In genomic region chr2L:5296672-5297288, dm6 we compare ENCODE assay signal across 6 fruit fly cellular contexts.
TF ChIP-seq lines count a peak whose summit lies in the region.

No protein-coding gene starts in this region.

- TF ChIP-seq CTCF in whole organism, embryonic (GFP tag; optimal IDR thresholded peaks at IDR 0.05; lab: Kevin White, UChicago): no peak

TF ChIP-seq in whole organism, 6 proteins besides CTCF, POLR2A, EP300 and RAD21:
- peak; percentile 82 for TF ChIP-seq Dll (optimal IDR thresholded peaks at IDR 0.05; lab: Kevin White, UChicago)
- no peak for TF ChIP-seq psq (optimal IDR thresholded peaks at IDR 0.05; lab: Kevin White, UChicago)
- no peak for TF ChIP-seq pan (optimal IDR thresholded peaks at IDR 0.05; lab: Kevin White, UChicago)
- no peak for TF ChIP-seq CG8478 (optimal IDR thresholded peaks at IDR 0.05; lab: Kevin White, UChicago)
- TF ChIP-seq usp (GFP tag; optimal IDR thresholded peaks at IDR 0.05; lab: Kevin White, UChicago): no peak
- TF ChIP-seq EcR (GFP tag; optimal IDR thresholded peaks at IDR 0.05; lab: Kevin White, UChicago): peak in 1 of 2 experiments; percentile 25

TF ChIP-seq in whole organism, adult, 20 proteins besides CTCF, POLR2A, EP300 and RAD21:
- TF ChIP-seq tj (GFP tag; optimal IDR thresholded peaks at IDR 0.05; lab: Kevin White, UChicago) (peak; percentile 54), Hr96 (GFP tag; optimal IDR thresholded peaks at IDR 0.05; lab: Kevin White, UChicago) (no peak)

TF ChIP-seq in whole organism, embryonic, 481 proteins besides CTCF, POLR2A, EP300 and RAD21 (continues in another document):
- TF ChIP-seq rib (GFP tag; IDR thresholded peaks at IDR 0.05; lab: Robert Waterston, UW) (0 out of 2 replicates have a peak, but pooled peaks have one; percentile 43), Oli (tag; optimal IDR thresholded peaks at IDR 0.05; lab: Kevin White, UChicago) (peak; percentile 52), trem (tag; optimal IDR thresholded peaks at IDR 0.05; lab: Kevin White, UChicago) (peak; percentile 43), tin (GFP tag; optimal IDR thresholded peaks at IDR 0.05; lab: Kevin White, UChicago) (peak; percentile 1), Blimp-1 (GFP tag; optimal IDR thresholded peaks at IDR 0.05; lab: Kevin White, UChicago) (peak; percentile 72), CG12391 (tag; optimal IDR thresholded peaks at IDR 0.05; lab: Kevin White, UChicago) (peak; percentile 6), dmrt11E (tag; optimal IDR thresholded peaks at IDR 0.05; lab: Kevin White, UChicago) (peak; percentile 14), Optix (GFP tag; IDR thresholded peaks at IDR 0.05; lab: Robert Waterston, UW) (no peak), Med (GFP tag; lab: Kevin White, UChicago) (peak; percentile 46), CoRest (tag; optimal IDR thresholded peaks at IDR 0.05; lab: Kevin White, UChicago) (peak; percentile 35), scrt (GFP tag; optimal IDR thresholded peaks at IDR 0.05; lab: Kevin White, UChicago) (no peak), CG2678 (tag; optimal IDR thresholded peaks at IDR 0.05; lab: Kevin White, UChicago) (peak; percentile 36), NFAT (GFP tag; IDR thresholded peaks at IDR 0.05; lab: Robert Waterston, UW) (no peak), CG2712 (tag; optimal IDR thresholded peaks at IDR 0.05; lab: Kevin White, UChicago) (peak; percentile 66), Asciz (GFP tag; optimal IDR thresholded peaks at IDR 0.05; lab: Kevin White, UChicago) (peak; percentile 22), CG13424 (tag; optimal IDR thresholded peaks at IDR 0.05; lab: Kevin White, UChicago) (peak; percentile 11), CG30403 (GFP tag; optimal IDR thresholded peaks at IDR 0.05; lab: Kevin White, UChicago) (peak; percentile 29), CG6654 (GFP tag; optimal IDR thresholded peaks at IDR 0.05; lab: Kevin White, UChicago) (peak; percentile 29), CG8388 (GFP tag; optimal IDR thresholded peaks at IDR 0.05; lab: Kevin White, UChicago) (peak; percentile 26), CG9215 (GFP tag; IDR thresholded peaks at IDR 0.05; lab: Robert Waterston, UW) (no peak), CG14710 (tag; optimal IDR thresholded peaks at IDR 0.05; lab: Kevin White, UChicago) (peak; percentile 61)

TF ChIP-seq in whole organism, prepupa, 60 proteins besides CTCF, POLR2A, EP300 and RAD21 (continues in another document):
- TF ChIP-seq lz (GFP tag; optimal IDR thresholded peaks at IDR 0.05; lab: Kevin White, UChicago) (peak; percentile 55), Ets96B (tag; optimal IDR thresholded peaks at IDR 0.05; lab: Kevin White, UChicago) (peak; percentile 94), CG10669 (GFP tag; optimal IDR thresholded peaks at IDR 0.05; lab: Kevin White, UChicago) (peak; percentile 95), dac (GFP tag; optimal IDR thresholded peaks at IDR 0.05; lab: Kevin White, UChicago) (peak; percentile 47), eg (GFP tag; IDR thresholded peaks at IDR 0.05; lab: Robert Waterston, UW) (0 out of 3 replicates have a peak, but pooled peaks have one; percentile 52), net (GFP tag; optimal IDR thresholded peaks at IDR 0.05; lab: Kevin White, UChicago) (peak; percentile 71), fd85E (GFP tag; optimal IDR thresholded peaks at IDR 0.05; lab: Kevin White, UChicago) (no peak), CG7368 (GFP tag; optimal IDR thresholded peaks at IDR 0.05; lab: Kevin White, UChicago) (peak; percentile 73), CG10631 (GFP tag; optimal IDR thresholded peaks at IDR 0.05; lab: Kevin White, UChicago) (peak; percentile 85), salr (GFP tag; optimal IDR thresholded peaks at IDR 0.05; lab: Kevin White, UChicago) (peak; percentile 68 to 87), CG3919 (GFP tag; optimal IDR thresholded peaks at IDR 0.05; lab: Kevin White, UChicago) (peak; percentile 90), CG6792 (GFP tag; optimal IDR thresholded peaks at IDR 0.05; lab: Kevin White, UChicago) (peak; percentile 72), CG6276 (GFP tag; optimal IDR thresholded peaks at IDR 0.05; lab: Kevin White, UChicago) (peak; percentile 46), spab (GFP tag; optimal IDR thresholded peaks at IDR 0.05; lab: Kevin White, UChicago) (peak; percentile 93), vri (GFP tag; optimal IDR thresholded peaks at IDR 0.05; lab: Kevin White, UChicago) (no peak), ss (GFP tag; optimal IDR thresholded peaks at IDR 0.05; lab: Kevin White, UChicago) (peak; percentile 89 to 93), Sox15 (GFP tag; optimal IDR thresholded peaks at IDR 0.05; lab: Kevin White, UChicago) (peak; percentile 47), Eip78C (GFP tag; lab: Kevin White, UChicago) (peak; percentile 98), Gug (GFP tag; IDR thresholded peaks at IDR 0.05; lab: Robert Waterston, UW) (peak; percentile 43), Lpt (GFP tag; optimal IDR thresholded peaks at IDR 0.05; lab: Kevin White, UChicago) (peak; percentile 64), CG6163 (GFP tag; IDR thresholded peaks at IDR 0.05; lab: Robert Waterston, UW) (peak; percentile 76), Sox102F (GFP tag; optimal IDR thresholded peaks at IDR 0.05; lab: Kevin White, UChicago) (peak; percentile 39)

TF ChIP-seq in whole organism, pupa, 21 proteins besides CTCF, POLR2A, EP300 and RAD21:
- TF ChIP-seq rn (GFP tag; IDR thresholded peaks at IDR 0.05; lab: Robert Waterston, UW): 0 out of 2 replicates have a peak, but pooled peaks have one; percentile 16
- TF ChIP-seq CG15710 (tag; optimal IDR thresholded peaks at IDR 0.05; lab: Kevin White, UChicago): peak; percentile 91
- TF ChIP-seq CG12605 (GFP tag; IDR thresholded peaks at IDR 0.05; lab: Robert Waterston, UW): no peak
- no peak for TF ChIP-seq Ets98B (GFP tag; IDR thresholded peaks at IDR 0.05; lab: Robert Waterston, UW)
- TF ChIP-seq gl (tag; optimal IDR thresholded peaks at IDR 0.05; lab: Kevin White, UChicago): peak; percentile 86
- TF ChIP-seq CG32121 (GFP tag; IDR thresholded peaks at IDR 0.05; lab: Robert Waterston, UW): no peak
- no peak for TF ChIP-seq CG10348 (GFP tag; IDR thresholded peaks at IDR 0.05; lab: Robert Waterston, UW)
- peak; percentile 83 for TF ChIP-seq EcR (GFP tag; optimal IDR thresholded peaks at IDR 0.05; lab: Kevin White, UChicago)
- peak; percentile 96 for TF ChIP-seq CG8159 (tag; optimal IDR thresholded peaks at IDR 0.05; lab: Kevin White, UChicago)
- no peak for TF ChIP-seq Snoo (tag; optimal IDR thresholded peaks at IDR 0.05; lab: Kevin White, UChicago)
- peak; percentile 78 for TF ChIP-seq Pif1B (GFP tag; optimal IDR thresholded peaks at IDR 0.05; lab: Kevin White, UChicago)
- TF ChIP-seq CG17806 (tag; optimal IDR thresholded peaks at IDR 0.05; lab: Kevin White, UChicago): peak; percentile 94
- peak; percentile 88 for TF ChIP-seq CG8301 (tag; optimal IDR thresholded peaks at IDR 0.05; lab: Kevin White, UChicago)
- peak; percentile 84 for TF ChIP-seq D1 (tag; optimal IDR thresholded peaks at IDR 0.05; lab: Kevin White, UChicago)
- TF ChIP-seq CG4496 (GFP tag; IDR thresholded peaks at IDR 0.05; lab: Robert Waterston, UW): no peak; the same call in 2 of the 3 replicates
- no peak for TF ChIP-seq fd96Ca (GFP tag; IDR thresholded peaks at IDR 0.05; lab: Robert Waterston, UW)
- peak; percentile 85 for TF ChIP-seq Pif1A (GFP tag; optimal IDR thresholded peaks at IDR 0.05; lab: Kevin White, UChicago)
- TF ChIP-seq CG34367 (tag; optimal IDR thresholded peaks at IDR 0.05; lab: Kevin White, UChicago): peak; percentile 88
- peak; percentile 96 for TF ChIP-seq CG13204 (GFP tag; optimal IDR thresholded peaks at IDR 0.05; lab: Kevin White, UChicago)
- peak; percentile 89 for TF ChIP-seq CG9948 (tag; optimal IDR thresholded peaks at IDR 0.05; lab: Kevin White, UChicago)
- peak; percentile 81 for TF ChIP-seq CG14655 (GFP tag; optimal IDR thresholded peaks at IDR 0.05; lab: Kevin White, UChicago)

TF ChIP-seq in whole organism, wandering third instar larva, 38 proteins besides CTCF, POLR2A, EP300 and RAD21:
- no peak for TF ChIP-seq usp (GFP tag; optimal IDR thresholded peaks at IDR 0.05; lab: Kevin White, UChicago)
- TF ChIP-seq OdsH (GFP tag; optimal IDR thresholded peaks at IDR 0.05; lab: Kevin White, UChicago): no peak
- peak; percentile 20 for TF ChIP-seq ey (GFP tag; optimal IDR thresholded peaks at IDR 0.05; lab: Kevin White, UChicago)
- TF ChIP-seq GATAd (GFP tag; optimal IDR thresholded peaks at IDR 0.05; lab: Kevin White, UChicago): no peak
- no peak for TF ChIP-seq Rel (GFP tag; optimal IDR thresholded peaks at IDR 0.05; lab: Kevin White, UChicago)
- TF ChIP-seq Rel (tag; optimal IDR thresholded peaks at IDR 0.05; lab: Kevin White, UChicago): peak; percentile 37
- TF ChIP-seq Dif (GFP tag; optimal IDR thresholded peaks at IDR 0.05; lab: Kevin White, UChicago; ENCODE audit: partially characterized antibody): peak; percentile 83
- TF ChIP-seq Hr78 (GFP tag; optimal IDR thresholded peaks at IDR 0.05; lab: Kevin White, UChicago): no peak
- TF ChIP-seq fru (GFP tag; optimal IDR thresholded peaks at IDR 0.05; lab: Kevin White, UChicago): peak; percentile 32
- TF ChIP-seq br (GFP tag; optimal IDR thresholded peaks at IDR 0.05; lab: Kevin White, UChicago): no peak
- no peak for TF ChIP-seq brk (GFP tag; optimal IDR thresholded peaks at IDR 0.05; lab: Kevin White, UChicago)
- TF ChIP-seq CG32264 (GFP tag; optimal IDR thresholded peaks at IDR 0.05; lab: Kevin White, UChicago): no peak
- TF ChIP-seq dsf (GFP tag; optimal IDR thresholded peaks at IDR 0.05; lab: Kevin White, UChicago; ENCODE audit: borderline replicate concordance): no peak
- TF ChIP-seq pan (optimal IDR thresholded peaks at IDR 0.05; lab: Kevin White, UChicago): no peak
- no peak for TF ChIP-seq N (GFP tag; optimal IDR thresholded peaks at IDR 0.05; lab: Kevin White, UChicago)
- no peak for TF ChIP-seq CrebA (GFP tag; optimal IDR thresholded peaks at IDR 0.05; lab: Kevin White, UChicago; ENCODE audit: borderline replicate concordance)
- TF ChIP-seq HLH106 (tag; optimal IDR thresholded peaks at IDR 0.05; lab: Kevin White, UChicago): no peak
- no peak for TF ChIP-seq sv (GFP tag; optimal IDR thresholded peaks at IDR 0.05; lab: Kevin White, UChicago)
- TF ChIP-seq jim (GFP tag; optimal IDR thresholded peaks at IDR 0.05; lab: Kevin White, UChicago): no peak
- TF ChIP-seq Sp1 (GFP tag; optimal IDR thresholded peaks at IDR 0.05; lab: Kevin White, UChicago): no peak
- TF ChIP-seq Jra (GFP tag; optimal IDR thresholded peaks at IDR 0.05; lab: Kevin White, UChicago): peak; percentile 78
- TF ChIP-seq dl (GFP tag; optimal IDR thresholded peaks at IDR 0.05; lab: Kevin White, UChicago; ENCODE audit: insufficient read depth in 1 of 2, partially characterized antibody in 2 of 2): peak; percentile 54 to 71
- no peak for TF ChIP-seq woc (GFP tag; optimal IDR thresholded peaks at IDR 0.05; lab: Kevin White, UChicago)
